Worm (Caenorhabditis elegans) whole organism, L1 larva: Measurements from ENCODE around the gene D1044.6.

Experiments used
- ama-1 ChIP-seq: fragments of 150-350 bp; optimal IDR thresholded peaks from 2 replicates; lab custom pipeline; 2014
- fkh-4 ChIP-seq: sonication (generic microtip); optimal IDR thresholded peaks from 2 replicates; lab custom pipeline; 2016; ENCODE audit warnings: missing compliant biosample characterization, missing genetic modification characterization, borderline replicate concordance
- mef-2 ChIP-seq: fragments of 150-350 bp; optimal IDR thresholded peaks from 2 replicates; lab custom pipeline; 2014; ENCODE audit warnings: missing biosample characterization, missing genetic modification characterization
- skn-1 ChIP-seq: fragments of 150-350 bp; optimal IDR thresholded peaks from 2 replicates; lab custom pipeline; 2014; ENCODE audit warnings: missing biosample characterization, missing genetic modification characterization

DNA sequence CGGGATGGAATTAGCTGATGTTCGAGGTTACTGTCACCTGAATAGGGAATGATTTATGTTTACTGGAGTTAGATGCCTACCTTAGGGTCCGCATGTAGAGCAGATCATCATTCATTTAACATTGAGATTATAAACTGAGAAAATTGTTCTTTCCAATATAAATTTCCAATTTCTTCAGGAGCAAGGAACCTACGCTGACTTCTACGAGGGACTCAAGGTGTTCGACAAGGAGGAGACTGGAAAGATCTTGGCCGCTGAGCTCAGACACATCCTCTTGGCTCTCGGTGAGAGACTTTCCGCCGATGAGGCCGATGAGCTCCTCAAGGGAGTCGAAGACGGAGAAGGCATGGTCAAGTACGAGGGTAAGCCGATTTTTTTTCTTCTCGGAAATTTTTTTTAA, 23.5 kb upstream of the D1044.6 start:
- TF ChIP-seq mef-2 (tag; lab: Kevin White, UChicago) (no peak), fkh-4 (tag; lab: Kevin White, UChicago) (no peak), skn-1 (tag; lab: Kevin White, UChicago) (no peak), ama-1 (lab: Kevin White, UChicago) (no peak)
